Fruit fly (Drosophila melanogaster) whole organism: ENCODE data around the gene EMC2A.
A peak's percentile ranks its signal among the peaks of the same experiment; 100 is the strongest.

ENCODE experiments used
- CG8478 ChIP-seq: fragments of >200 bp; optimal IDR thresholded peaks from 2 replicates; lab custom pipeline; 2018; ENCODE audit warnings: inconsistent platforms
- Dll ChIP-seq: fragments of >200 bp; optimal IDR thresholded peaks from 2 replicates; lab custom pipeline; 2017
- EcR ChIP-seq, 2 experiments: fragments of >200 bp; optimal IDR thresholded peaks; 2 replicates each; lab custom pipeline; 2017; ENCODE audit warnings: missing biosample characterization in 2 of 2, missing genetic modification characterization in 2 of 2, missing genetic modification reagents in 2 of 2
- pan ChIP-seq: fragments of >200 bp; optimal IDR thresholded peaks from 2 replicates; lab custom pipeline; 2017
- psq ChIP-seq: fragments of >200 bp; optimal IDR thresholded peaks from 2 replicates; lab custom pipeline; 2017
- usp ChIP-seq: fragments of >200 bp; optimal IDR thresholded peaks from 2 replicates; lab custom pipeline; 2017; ENCODE audit warnings: missing biosample characterization, missing genetic modification characterization, mixed read lengths

The EMC2A gene

dm6 chr3R:16987220-16987923 lies 8.5 kb downstream of the EMC2A start, which contains the start of gene CG18622:
TSS of gene CG18622 (minus strand) at chr3R:16987732.
- TF ChIP-seq psq (lab: Kevin White, UChicago), result no peak
- TF ChIP-seq Dll (lab: Kevin White, UChicago), result no peak
- TF ChIP-seq CG8478 (lab: Kevin White, UChicago), result no peak
- no peak for TF ChIP-seq EcR (GFP tag; optimal IDR thresholded peaks at IDR 0.05; lab: Kevin White, UChicago)
- TF ChIP-seq pan (lab: Kevin White, UChicago), result no peak

DNA sequence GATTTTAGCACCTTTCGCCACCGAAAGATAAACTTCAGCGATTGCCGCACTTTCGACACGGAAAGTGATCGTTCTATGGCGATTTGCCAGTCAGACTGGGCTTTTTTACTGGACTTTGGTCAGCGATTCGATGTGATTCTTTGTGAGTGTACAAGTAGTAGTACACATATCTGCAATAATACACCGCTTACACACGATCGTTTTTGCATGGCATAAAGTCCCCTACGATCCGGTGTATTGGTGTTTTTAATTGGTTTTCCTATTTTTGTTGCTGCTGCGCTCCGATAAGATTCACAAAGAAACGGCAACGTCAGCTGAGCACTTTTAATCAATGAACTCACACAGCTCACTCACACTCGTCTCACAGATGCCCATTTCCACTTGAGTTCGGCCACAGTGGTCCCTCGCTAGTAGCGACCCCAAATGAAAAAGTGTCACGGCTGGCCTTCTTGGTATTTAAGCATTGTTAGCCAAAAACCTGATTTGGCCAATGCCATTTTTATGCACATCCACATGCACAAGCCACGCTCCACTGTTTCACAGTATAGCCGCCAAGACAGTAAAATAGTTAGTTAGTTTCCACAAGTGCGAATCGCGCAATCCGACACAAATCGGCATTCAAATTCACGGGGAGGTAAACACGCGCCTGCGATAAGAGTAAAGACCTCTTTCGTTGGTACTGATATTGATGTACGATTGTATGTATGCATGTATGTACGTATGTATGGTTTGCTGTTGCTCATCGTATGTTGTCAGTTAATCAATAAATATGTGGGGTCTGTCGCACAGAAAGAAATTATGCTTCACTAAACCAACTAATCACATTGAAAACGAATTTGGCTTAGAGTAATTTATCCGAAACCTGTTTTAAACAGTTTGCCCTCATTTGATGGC lies 9.4 kb downstream of the EMC2A start:
- TF ChIP-seq EcR (GFP tag; optimal IDR thresholded peaks at IDR 0.05; lab: Kevin White, UChicago), result peak in 1 of 2 experiments; percentile 28
- TF ChIP-seq Dll (lab: Kevin White, UChicago), result no peak

- TF ChIP-seq CG8478 (lab: Kevin White, UChicago) (no peak), EcR (GFP tag; optimal IDR thresholded peaks at IDR 0.05; lab: Kevin White, UChicago) (no peak), Dll (lab: Kevin White, UChicago) (no peak), pan (lab: Kevin White, UChicago) (peak; percentile 84), psq (lab: Kevin White, UChicago) (no peak), usp (GFP tag; lab: Kevin White, UChicago) (no peak)
Observed at dm6 chr3R:16985547-16985946, 10.3 kb downstream of the EMC2A start.

dm6 chr3R:16984221-16984620 lies 11.7 kb downstream of the EMC2A start:
- TF ChIP-seq Dll (lab: Kevin White, UChicago) (no peak), pan (lab: Kevin White, UChicago) (no peak), EcR (GFP tag; optimal IDR thresholded peaks at IDR 0.05; lab: Kevin White, UChicago) (no peak), CG8478 (lab: Kevin White, UChicago) (no peak), psq (lab: Kevin White, UChicago) (no peak), usp (GFP tag; lab: Kevin White, UChicago) (no peak)

DNA sequence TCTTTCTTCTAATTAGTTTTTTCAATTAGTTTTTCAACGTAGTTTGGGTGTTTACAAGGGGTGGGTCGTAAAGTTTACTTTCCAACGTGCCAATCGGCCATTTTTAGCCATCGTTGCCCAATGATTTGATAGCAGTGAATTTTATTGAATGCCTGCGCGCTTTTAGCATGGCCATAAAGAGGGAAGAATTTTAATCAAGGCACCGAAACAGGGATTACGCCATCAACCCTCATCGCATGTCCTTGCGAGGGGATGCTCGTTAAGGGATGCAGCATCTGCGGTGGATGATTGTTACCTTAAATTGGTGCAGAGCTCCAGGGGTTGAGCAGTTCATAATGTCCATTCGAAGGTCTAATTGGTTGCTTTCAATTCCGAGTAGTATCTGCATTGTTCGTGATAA lies 12.9 kb downstream of the EMC2A start:
- TF ChIP-seq EcR (GFP tag; optimal IDR thresholded peaks at IDR 0.05; lab: Kevin White, UChicago), result no peak
- TF ChIP-seq pan (lab: Kevin White, UChicago), result no peak
- TF ChIP-seq psq (lab: Kevin White, UChicago), result no peak

dm6 chr3R:16982108-16982707 lies 13.7 kb downstream of the EMC2A start, which contains the start of gene AhcyL2:
TSS of gene AhcyL2 (minus strand) at chr3R:16982158.
- TF ChIP-seq pan (lab: Kevin White, UChicago) (no peak), EcR (GFP tag; optimal IDR thresholded peaks at IDR 0.05; lab: Kevin White, UChicago) (no peak), psq (lab: Kevin White, UChicago) (no peak), Dll (lab: Kevin White, UChicago) (no peak), usp (GFP tag; lab: Kevin White, UChicago) (no peak), CG8478 (lab: Kevin White, UChicago) (no peak)

dm6 chr3R:16980958-16981623 lies 14.8 kb downstream of the EMC2A start:
- TF ChIP-seq pan (lab: Kevin White, UChicago) (no peak), usp (GFP tag; lab: Kevin White, UChicago) (no peak), psq (lab: Kevin White, UChicago) (no peak), Dll (lab: Kevin White, UChicago) (no peak), CG8478 (lab: Kevin White, UChicago) (no peak), EcR (GFP tag; optimal IDR thresholded peaks at IDR 0.05; lab: Kevin White, UChicago) (no peak)

dm6 chr3R:16977745-16978305 lies 18.0 kb downstream of the EMC2A start, which contains the start of gene Actn3:
TSS of gene Actn3 (minus strand) at chr3R:16977795.
- TF ChIP-seq usp (GFP tag; lab: Kevin White, UChicago) (no peak), pan (lab: Kevin White, UChicago) (no peak), EcR (GFP tag; optimal IDR thresholded peaks at IDR 0.05; lab: Kevin White, UChicago) (no peak), CG8478 (lab: Kevin White, UChicago) (no peak), psq (lab: Kevin White, UChicago) (no peak), Dll (lab: Kevin White, UChicago) (no peak)

DNA sequence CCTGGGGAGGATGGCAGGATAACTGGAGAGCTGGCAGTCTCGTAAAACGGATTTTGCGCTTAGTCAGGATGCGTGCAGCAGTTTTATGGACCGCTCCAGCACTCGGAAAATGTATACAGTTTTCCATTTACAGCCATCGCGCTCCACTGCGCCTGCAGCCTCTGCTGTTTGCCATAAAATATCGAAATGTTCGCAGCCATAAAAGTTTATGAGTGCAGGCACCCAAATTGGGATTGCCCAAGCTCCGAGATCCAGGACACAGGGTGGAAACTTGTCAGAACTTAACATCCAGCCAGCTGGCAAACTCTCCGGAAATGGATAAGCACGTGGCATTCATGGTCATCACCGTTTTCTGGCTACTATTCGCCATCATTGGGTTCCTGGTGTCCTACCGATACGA lies 21.0 kb downstream of the EMC2A start, which contains the start of gene VhaM9.7-d:
Gene VhaM9.7-d, plus strand, starts transcription at position 301 of the 400 bp plus-strand sequence.
- TF ChIP-seq psq (lab: Kevin White, UChicago) (no peak), usp (GFP tag; lab: Kevin White, UChicago) (no peak), CG8478 (lab: Kevin White, UChicago) (no peak)

DNA sequence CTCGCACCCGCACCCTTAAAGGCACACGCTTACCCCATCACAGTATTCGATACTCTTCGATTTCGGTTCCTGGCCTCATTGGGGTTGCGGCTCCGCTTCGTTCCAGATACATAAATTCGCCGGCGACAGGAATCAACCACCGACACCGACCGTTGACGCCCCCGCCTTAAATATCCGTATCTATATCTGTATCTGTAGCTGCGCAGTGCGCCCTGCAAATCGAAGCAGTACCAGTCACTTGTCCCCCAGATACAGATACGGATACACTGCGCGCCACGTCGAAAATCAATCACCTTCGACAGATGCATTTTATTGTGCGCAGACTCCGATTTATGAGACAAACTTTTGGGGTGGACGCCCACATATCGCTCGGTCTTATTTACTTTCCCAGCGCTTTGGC lies 23.3 kb downstream of the EMC2A start:
- no peak for TF ChIP-seq EcR (GFP tag; optimal IDR thresholded peaks at IDR 0.05; lab: Kevin White, UChicago)
- no peak for TF ChIP-seq Dll (lab: Kevin White, UChicago)
- TF ChIP-seq psq (lab: Kevin White, UChicago), result no peak
- no peak for TF ChIP-seq CG8478 (lab: Kevin White, UChicago)
- TF ChIP-seq usp (GFP tag; lab: Kevin White, UChicago), result no peak
- no peak for TF ChIP-seq pan (lab: Kevin White, UChicago)
